Worm (Caenorhabditis elegans) whole organism, late embryonic: Measurements from ENCODE around the gene upb-1.

ENCODE experiments used
- C08G9.2 ChIP-seq: sonication (generic microtip); optimal IDR thresholded peaks from 2 replicates; lab custom pipeline; 2016; ENCODE audit warnings: mild to moderate bottlenecking, missing genetic modification characterization, moderate library complexity, missing compliant biosample characterization
- ama-1 ChIP-seq: fragments of 150-350 bp; optimal IDR thresholded peaks from 2 replicates; lab custom pipeline; 2014
- hlh-15 ChIP-seq: sonication (generic microtip); optimal IDR thresholded peaks from 2 replicates; lab custom pipeline; 2016; ENCODE audit warnings: missing genetic modification characterization, missing compliant biosample characterization
- lin-11 ChIP-seq: fragments of 200-800 bp; sonication (Bioruptor generic); optimal IDR thresholded peaks from 2 replicates; lab custom pipeline; 2018; ENCODE audit warnings: mild to moderate bottlenecking, missing genetic modification characterization, missing compliant biosample characterization
- nfya-1 ChIP-seq: sonication (generic microtip); optimal IDR thresholded peaks from 2 replicates; lab custom pipeline; 2017; ENCODE audit warnings: missing genetic modification characterization, mild to moderate bottlenecking, missing compliant biosample characterization, antibody characterized with exemption, moderate library complexity
- rnt-1 ChIP-seq: sonication (generic microtip); optimal IDR thresholded peaks from 2 replicates; lab custom pipeline; 2016; ENCODE audit warnings: missing genetic modification characterization, missing compliant biosample characterization
- unc-55 ChIP-seq: sonication (generic microtip); optimal IDR thresholded peaks from 2 replicates; lab custom pipeline; 2017; ENCODE audit warnings: missing biosample characterization, missing genetic modification reagents, missing genetic modification characterization
- ztf-16 ChIP-seq: sonication (generic microtip); optimal IDR thresholded peaks from 2 replicates; lab custom pipeline; 2017; ENCODE audit warnings: missing genetic modification characterization, missing compliant biosample characterization

- no peak for TF ChIP-seq hlh-15 (tag; lab: Kevin White, UChicago)
- TF ChIP-seq unc-55 (GFP tag; lab: Kevin White, UChicago) = peak; percentile 70
- no peak for TF ChIP-seq lin-11 (tag; lab: Kevin White, UChicago)
- TF ChIP-seq nfya-1 (tag; lab: Kevin White, UChicago) = no peak
- TF ChIP-seq rnt-1 (tag; lab: Kevin White, UChicago) = no peak
- TF ChIP-seq ama-1 (lab: Kevin White, UChicago) = no peak
- no peak for TF ChIP-seq ztf-16 (tag; lab: Kevin White, UChicago)
- TF ChIP-seq C08G9.2 (tag; lab: Kevin White, UChicago) = no peak
Measured at ce11 chrII:6290047-6290582, at the start of gene upb-1.
